Worm (Caenorhabditis elegans) whole organism, L4/young adult: Measurements from ENCODE around the gene sars-1.

Source experiments
- W03F9.2 ChIP-seq: fragments of 150-350 bp; optimal IDR thresholded peaks from 2 replicates; lab custom pipeline; 2014; ENCODE audit warnings: missing biosample characterization, missing genetic modification characterization
- dao-5 ChIP-seq: sonication (generic microtip); optimal IDR thresholded peaks from 2 replicates; lab custom pipeline; 2016; ENCODE audit warnings: missing genotype, missing genetic modification characterization, moderate library complexity, missing compliant biosample characterization
- him-1 ChIP-seq: sonication (generic microtip); optimal IDR thresholded peaks from 2 replicates; lab custom pipeline; 2016; ENCODE audit warnings: missing genotype, missing genetic modification reagents, missing genetic modification characterization, missing compliant biosample characterization

The sars-1 gene

DNA sequence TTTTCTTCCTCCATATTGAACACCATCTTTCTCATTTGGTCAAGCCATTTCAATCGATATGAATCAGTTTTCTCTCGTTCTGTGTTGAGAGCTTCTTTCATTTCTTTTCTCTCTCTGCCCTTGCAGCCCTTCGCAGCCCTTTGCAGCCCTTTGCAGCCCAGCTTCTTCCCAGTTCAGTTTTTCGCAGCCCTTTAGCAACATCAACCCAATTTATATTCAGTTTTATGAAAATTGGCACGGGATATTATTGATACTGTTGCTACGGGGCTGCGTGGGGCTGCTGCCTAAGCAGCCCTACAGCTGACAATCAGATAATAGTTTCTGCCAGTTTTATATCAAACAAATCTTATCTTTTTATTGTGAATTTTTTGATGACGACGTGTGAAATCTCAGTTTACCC, 33.4 kb downstream of the sars-1 start, which contains the start of gene F44D12.10:
Gene F44D12.10, minus strand, starts transcription at position 101 of the 400 bp plus-strand sequence.
- no peak for TF ChIP-seq him-1 (tag; lab: Kevin White, UChicago)
- TF ChIP-seq dao-5 (tag; lab: Kevin White, UChicago): no peak
- no peak for TF ChIP-seq W03F9.2 (tag; lab: Kevin White, UChicago)

DNA sequence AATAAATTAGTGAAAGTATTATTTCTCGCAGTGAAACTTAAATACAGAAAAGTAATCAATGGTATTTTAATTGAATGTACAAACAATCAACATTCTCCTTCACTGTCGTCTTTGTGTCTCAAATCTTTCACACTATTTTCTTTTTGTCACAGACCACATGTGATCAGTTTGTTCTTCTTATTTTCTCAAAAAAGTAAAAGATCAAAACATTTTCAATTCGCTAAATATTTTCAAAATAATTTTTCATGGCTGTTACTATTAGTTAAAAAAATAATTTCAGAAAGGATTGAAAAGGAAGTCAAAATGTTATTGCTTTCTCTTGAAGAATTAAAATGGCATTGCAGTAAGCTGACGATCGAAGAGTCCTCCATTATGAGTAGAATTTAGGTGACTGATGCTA, 37.3 kb downstream of the sars-1 start, which contains the start of gene dhs-31:
Gene dhs-31, minus strand, starts transcription at position 101 of the 400 bp plus-strand sequence.
- no peak for TF ChIP-seq him-1 (tag; lab: Kevin White, UChicago)
- TF ChIP-seq W03F9.2 (tag; lab: Kevin White, UChicago): no peak
- TF ChIP-seq dao-5 (tag; lab: Kevin White, UChicago): no peak

DNA sequence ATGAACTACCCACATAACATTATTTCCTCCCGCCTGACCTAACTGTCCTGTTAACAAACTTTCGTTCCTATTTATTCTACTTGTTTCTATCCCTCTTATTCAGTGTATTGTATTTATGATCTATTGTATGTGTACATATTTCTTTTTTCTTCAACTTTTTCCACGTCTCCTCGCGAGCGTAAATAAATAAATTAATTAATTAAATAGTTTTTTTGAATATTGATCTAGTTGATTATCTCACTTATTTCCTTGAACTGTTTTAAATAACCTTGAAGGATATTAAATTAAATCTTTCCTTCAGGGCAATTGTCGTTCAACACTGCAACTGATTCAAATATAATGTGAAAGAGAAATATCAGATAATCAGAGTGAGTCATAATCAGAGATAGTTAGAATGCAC, 39.4 kb downstream of the sars-1 start, which contains the start of gene frk-1:
Gene frk-1, plus strand, starts transcription at position 301 of the 400 bp plus-strand sequence.
- TF ChIP-seq dao-5 (tag; lab: Kevin White, UChicago) (no peak), W03F9.2 (tag; lab: Kevin White, UChicago) (no peak), him-1 (tag; lab: Kevin White, UChicago) (no peak)

DNA sequence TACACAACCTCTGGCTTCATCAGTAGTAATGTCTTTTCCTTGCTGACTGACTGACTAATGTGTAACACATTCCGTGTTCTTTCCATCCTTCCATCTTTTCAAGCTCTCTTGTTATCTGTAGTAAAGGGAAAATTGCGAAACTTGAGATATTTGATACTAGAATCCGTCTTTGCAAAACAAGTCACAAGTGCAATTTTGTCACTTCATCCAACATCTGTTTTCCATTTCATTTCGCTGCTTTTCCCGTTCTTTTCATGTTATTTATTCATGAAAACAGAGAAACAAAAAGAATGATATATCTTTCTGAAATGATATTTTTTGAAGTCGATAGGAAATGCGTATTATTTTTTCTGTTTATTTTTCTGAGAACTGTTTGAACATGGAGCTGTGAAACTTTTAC, 42.5 kb downstream of the sars-1 start:
- no peak for TF ChIP-seq dao-5 (tag; lab: Kevin White, UChicago)
- no peak for TF ChIP-seq W03F9.2 (tag; lab: Kevin White, UChicago)
- TF ChIP-seq him-1 (tag; lab: Kevin White, UChicago): no peak

DNA sequence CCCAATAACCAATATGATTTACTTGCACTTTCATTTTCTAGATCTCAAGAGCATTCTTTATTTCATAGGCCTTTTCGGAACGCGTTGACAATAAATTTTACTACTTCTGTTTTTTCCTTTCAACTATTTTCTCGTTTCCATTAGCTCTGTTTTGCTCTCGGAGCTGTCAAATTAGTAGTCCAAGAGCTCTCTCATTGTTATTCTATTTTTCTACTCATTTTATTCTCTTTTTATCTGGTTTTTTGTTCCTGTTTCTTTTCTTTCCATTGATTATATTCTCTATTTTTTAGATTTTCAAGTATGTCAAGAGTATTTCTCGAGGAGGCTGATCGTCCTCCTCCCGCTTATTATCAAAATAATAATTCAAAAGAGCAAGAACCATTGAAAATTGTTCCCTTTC, 43.6 kb downstream of the sars-1 start, which contains the start of gene T04B2.3:
Gene T04B2.3, plus strand, starts transcription at position 301 of the 400 bp plus-strand sequence.
- TF ChIP-seq dao-5 (tag; lab: Kevin White, UChicago) (no peak), him-1 (tag; lab: Kevin White, UChicago) (no peak), W03F9.2 (tag; lab: Kevin White, UChicago) (no peak)

DNA sequence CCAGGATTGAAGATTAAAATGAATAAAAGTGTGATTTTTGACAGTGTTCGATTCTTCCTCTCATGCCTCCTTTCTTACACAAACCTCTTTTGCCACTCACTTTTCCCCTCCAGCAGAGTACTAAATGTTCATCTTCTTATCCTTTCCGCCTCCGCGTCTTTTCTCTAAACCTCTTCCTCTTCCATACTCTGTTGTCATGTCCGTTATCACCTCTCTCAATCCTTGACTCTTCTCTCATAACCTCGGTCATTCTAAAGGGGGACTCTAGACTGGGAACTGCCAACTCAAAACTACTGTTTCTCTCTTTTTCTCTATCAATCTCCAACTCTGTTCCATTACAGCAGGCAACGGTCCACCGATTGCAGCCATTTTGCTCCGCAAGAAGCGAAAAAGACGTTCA, 44.7 kb downstream of the sars-1 start:
- TF ChIP-seq W03F9.2 (tag; lab: Kevin White, UChicago): no peak
- TF ChIP-seq dao-5 (tag; lab: Kevin White, UChicago): no peak
- TF ChIP-seq him-1 (tag; lab: Kevin White, UChicago): no peak

DNA sequence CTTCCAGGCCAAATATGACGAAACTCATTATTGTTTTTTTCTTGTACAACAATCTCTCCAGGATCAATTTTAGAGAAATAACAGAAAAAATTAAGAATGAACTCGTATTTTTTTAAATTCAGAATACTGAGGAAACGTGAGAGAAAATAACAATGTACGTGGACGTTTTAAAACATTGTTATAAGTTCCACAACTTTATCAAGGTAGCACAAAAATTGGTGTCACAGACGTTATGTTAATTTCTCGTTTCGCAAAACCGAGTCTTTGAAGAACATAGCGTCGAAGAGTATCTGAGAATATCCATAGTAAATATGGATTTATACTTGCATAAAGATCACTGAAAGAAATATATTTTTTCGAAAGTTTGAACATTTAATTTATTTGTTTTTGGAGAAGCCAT, 47.6 kb downstream of the sars-1 start, which contains the start of gene T04B2.8:
Gene T04B2.8, minus strand, starts transcription at position 101 of the 400 bp plus-strand sequence.
- TF ChIP-seq dao-5 (tag; lab: Kevin White, UChicago) (no peak), him-1 (tag; lab: Kevin White, UChicago) (no peak), W03F9.2 (tag; lab: Kevin White, UChicago) (no peak)

DNA sequence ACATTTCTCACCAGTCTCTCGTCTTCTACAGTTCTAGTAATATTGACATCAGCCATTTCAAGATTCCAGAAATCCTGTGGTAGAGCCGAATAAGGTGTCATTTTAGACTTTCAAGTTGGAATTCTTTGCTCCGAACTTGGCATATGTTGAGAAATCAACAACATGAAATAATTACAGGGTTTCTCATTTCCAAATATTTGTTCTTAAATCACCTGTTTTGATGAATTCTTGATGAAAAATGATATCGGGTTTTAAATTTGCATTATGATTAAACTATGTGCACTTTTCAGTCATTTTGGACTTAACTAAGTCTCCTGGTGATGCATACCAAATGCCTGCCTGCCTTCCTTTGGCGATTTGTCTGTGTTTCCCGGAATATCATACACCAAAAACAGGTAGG, 50.0 kb downstream of the sars-1 start, which contains the start of gene srv-12:
Gene srv-12, minus strand, starts transcription at position 101 of the 400 bp plus-strand sequence.
- no peak for TF ChIP-seq W03F9.2 (tag; lab: Kevin White, UChicago)
